Fruit fly (Drosophila melanogaster): ENCODE data around the gene CG3618.

Gene CG3618

dm6 chr3L:20771001-20771890 lies 44.6 kb downstream of the CG3618 start, which contains the start of the genes CG4042 and Pitslre (continued):
- TF ChIP-seq CG4730 (GFP tag; IDR thresholded peaks at IDR 0.05) (0 out of 2 replicates have a peak, but pooled peaks have one; percentile 6), CG34376 (GFP tag; optimal IDR thresholded peaks at IDR 0.05) (no peak), vvl (GFP tag; IDR thresholded peaks at IDR 0.05) (no peak), CG1602 (GFP tag; optimal IDR thresholded peaks at IDR 0.05) (peak; percentile 47), hbn (GFP tag; IDR thresholded peaks at IDR 0.05; ENCODE audit: partially characterized antibody) (peak; percentile 71), sd (tag; optimal IDR thresholded peaks at IDR 0.05) (no peak), ara (GFP tag; IDR thresholded peaks at IDR 0.05) (no peak), Dp (GFP tag; optimal IDR thresholded peaks at IDR 0.05) (no peak), Six4 (GFP tag; optimal IDR thresholded peaks at IDR 0.05) (peak; percentile 18), trem (tag; optimal IDR thresholded peaks at IDR 0.05) (peak; percentile 97), tio (GFP tag; optimal IDR thresholded peaks at IDR 0.05) (peak; percentile 58), Hmx (GFP tag; optimal IDR thresholded peaks at IDR 0.05) (no peak), CG4617 (GFP tag; optimal IDR thresholded peaks at IDR 0.05; ENCODE audit: borderline replicate concordance) (peak; percentile 56), CG10462 (GFP tag; optimal IDR thresholded peaks at IDR 0.05) (peak; percentile 30), CG14667 (GFP tag; IDR thresholded peaks at IDR 0.05) (no peak), kah (GFP tag; optimal IDR thresholded peaks at IDR 0.05) (no peak), pros (GFP tag; optimal IDR thresholded peaks at IDR 0.05) (no peak), emc (GFP tag; optimal IDR thresholded peaks at IDR 0.05) (no peak), CG15479 (GFP tag; optimal IDR thresholded peaks at IDR 0.05) (no peak), corto (GFP tag; optimal IDR thresholded peaks at IDR 0.05) (peak; percentile 20), CG3163 (GFP tag; optimal IDR thresholded peaks at IDR 0.05) (no peak), cas (GFP tag; IDR thresholded peaks at IDR 0.05) (no peak), CG8924 (tag; optimal IDR thresholded peaks at IDR 0.05) (no peak), crc (GFP tag; optimal IDR thresholded peaks at IDR 0.05) (no peak), CG10267 (tag; optimal IDR thresholded peaks at IDR 0.05) (peak; percentile 31), B-H2 (GFP tag; optimal IDR thresholded peaks at IDR 0.05) (no peak), CG6765 (GFP tag; optimal IDR thresholded peaks at IDR 0.05) (no peak), Hsf (GFP tag; optimal IDR thresholded peaks at IDR 0.05) (peak; percentile 29), GATAe (GFP tag; conservative IDR thresholded peaks at IDR 0.05) (no peak), CG17802 (tag; optimal IDR thresholded peaks at IDR 0.05) (no peak), CG3847 (GFP tag; IDR thresholded peaks at IDR 0.05) (peak; percentile 33), nmo (GFP tag; optimal IDR thresholded peaks at IDR 0.05) (peak; percentile 29), knrl (GFP tag; IDR thresholded peaks at IDR 0.05; ENCODE audit: partially characterized antibody) (peak; percentile 74; the same call in 2 of the 3 replicates), gt (GFP tag; IDR thresholded peaks at IDR 0.05) (no peak), vfl (GFP tag; optimal IDR thresholded peaks at IDR 0.05) (peak; percentile 2), CG3838 (GFP tag; optimal IDR thresholded peaks at IDR 0.05) (no peak), CG11093 (GFP tag; IDR thresholded peaks at IDR 0.05) (no peak), zfh1 (GFP tag; IDR thresholded peaks at IDR 0.05) (0 out of 3 replicates have a peak, but pooled peaks have one; percentile 47), sens (GFP tag) (peak; percentile 90), CG43689 (GFP tag; IDR thresholded peaks at IDR 0.05) (no peak), CG17912 (GFP tag; optimal IDR thresholded peaks at IDR 0.05) (no peak), CG2120 (GFP tag; optimal IDR thresholded peaks at IDR 0.05) (peak; percentile 66), pfk (GFP tag; optimal IDR thresholded peaks at IDR 0.05) (no peak), CG7372 (GFP tag; IDR thresholded peaks at IDR 0.05) (no peak), CG3407 (GFP tag; optimal IDR thresholded peaks at IDR 0.05) (peak; percentile 8), Dref (GFP tag; IDR thresholded peaks at IDR 0.05) (no peak), lab (GFP tag; optimal IDR thresholded peaks at IDR 0.05) (peak; percentile 17), Dek (tag; optimal IDR thresholded peaks at IDR 0.05) (peak; percentile 36), nerfin-1 (tag; optimal IDR thresholded peaks at IDR 0.05) (no peak)

All from whole organism, embryonic.